Fruit fly (Drosophila melanogaster) whole organism, embryonic: ENCODE measurements around the gene armi.

Experiments used
- Atf-2 ChIP-seq: fragments of 200-800 bp; sonication (Bioruptor generic); optimal IDR thresholded peaks from 2 replicates; lab custom pipeline; 2016; ENCODE audit warnings: missing biosample characterization, missing genetic modification characterization
- CG11456 ChIP-seq: fragments of 200-800 bp; sonication (Bioruptor generic); IDR thresholded peaks from 3 replicates; pipeline ENCODE4 v1.3.6; 2022; ENCODE audit warnings: missing biosample characterization, missing genetic modification characterization
- CG12071 ChIP-seq: fragments of 200-800 bp; sonication (Bioruptor generic); optimal IDR thresholded peaks from 3 replicates; lab custom pipeline; 2018; ENCODE audit warnings: missing biosample characterization, mild to moderate bottlenecking, missing genetic modification characterization
- CG12104 ChIP-seq: fragments of 200-800 bp; sonication (Bioruptor generic); optimal IDR thresholded peaks from 3 replicates; lab custom pipeline; 2016; ENCODE audit warnings: missing biosample characterization, missing genetic modification characterization
- CG12659 ChIP-seq: fragments of 200-800 bp; sonication (Bioruptor generic); optimal IDR thresholded peaks from 3 replicates; lab custom pipeline; 2017; ENCODE audit warnings: mild to moderate bottlenecking, missing biosample characterization, missing genetic modification reagents, missing genetic modification characterization
- CG12942 ChIP-seq: fragments of 200-800 bp; sonication (Bioruptor generic); optimal IDR thresholded peaks from 3 replicates; lab custom pipeline; 2016; ENCODE audit warnings: missing biosample characterization, missing genetic modification characterization
- CG13894 ChIP-seq: fragments of 200-800 bp; sonication (Bioruptor generic); optimal IDR thresholded peaks from 3 replicates; lab custom pipeline; 2018; ENCODE audit warnings: missing biosample characterization, mild to moderate bottlenecking, missing genetic modification characterization, moderate library complexity
- CG18262 ChIP-seq: fragments of 200-800 bp; optimal IDR thresholded peaks from 3 replicates; lab custom pipeline; 2019; ENCODE audit warnings: missing biosample characterization, mild to moderate bottlenecking, missing genetic modification characterization, moderate library complexity
- CG4707 ChIP-seq: fragments of 200-800 bp; sonication (Bioruptor generic); optimal IDR thresholded peaks from 2 replicates; lab custom pipeline; 2018; ENCODE audit warnings: missing biosample characterization, mild to moderate bottlenecking, missing genetic modification characterization, moderate library complexity
- CG7271 ChIP-seq: fragments of 200-800 bp; sonication (Bioruptor generic); optimal IDR thresholded peaks from 2 replicates; lab custom pipeline; 2018; ENCODE audit warnings: missing biosample characterization, mild to moderate bottlenecking, missing genetic modification characterization, moderate library complexity
- CG7556 ChIP-seq: fragments of 200-800 bp; sonication (Bioruptor generic); optimal IDR thresholded peaks from 2 replicates; lab custom pipeline; 2017; ENCODE audit warnings: missing biosample characterization, mild to moderate bottlenecking, missing genetic modification characterization
- CG8290 ChIP-seq, 3 experiments: fragments of 200-800 bp; sonication (Bioruptor generic); optimal IDR thresholded peaks; 2 replicates each; lab custom pipeline; 2016 to 2019; ENCODE audit warnings: missing biosample characterization in 3 of 3, missing genetic modification characterization in 3 of 3, mild to moderate bottlenecking in 2 of 3, moderate library complexity in 1 of 3
- CG8765 ChIP-seq: fragments of 200-800 bp; sonication (Bioruptor generic); IDR thresholded peaks from 2 replicates; pipeline ENCODE4 v1.3.6; 2022; ENCODE audit warnings: missing biosample characterization, missing genetic modification characterization
- CkIIα-i1 ChIP-seq: fragments of 200-800 bp; sonication (Bioruptor generic); IDR thresholded peaks from 2 replicates; pipeline ENCODE4 v1.3.6; 2022; ENCODE audit warnings: missing biosample characterization, missing genetic modification characterization
- CoRest ChIP-seq: fragments of 200-800 bp; sonication (Bioruptor generic); optimal IDR thresholded peaks from 3 replicates; lab custom pipeline; 2018; ENCODE audit warnings: missing biosample characterization, mild to moderate bottlenecking, missing genetic modification characterization, moderate library complexity
- D19B ChIP-seq: fragments of 200-800 bp; sonication (Bioruptor generic); optimal IDR thresholded peaks from 2 replicates; lab custom pipeline; 2017; ENCODE audit warnings: missing biosample characterization, mild to moderate bottlenecking, missing genetic modification characterization
- Drgx ChIP-seq: fragments of 200-800 bp; sonication (Bioruptor generic); IDR thresholded peaks from 2 replicates; pipeline ENCODE4 v1.3.6; 2022; ENCODE audit warnings: missing biosample characterization, missing genetic modification characterization
- HLH4C ChIP-seq: fragments of 200-800 bp; sonication (Bioruptor generic); IDR thresholded peaks from 3 replicates; pipeline ENCODE4 v1.3.6; 2022; ENCODE audit warnings: missing biosample characterization, missing genetic modification characterization; ENCODE audit not compliant: partially characterized antibody
- Hey ChIP-seq: fragments of 200-800 bp; sonication (Bioruptor generic); optimal IDR thresholded peaks from 3 replicates; lab custom pipeline; 2018; ENCODE audit warnings: missing biosample characterization, mild to moderate bottlenecking, missing genetic modification characterization
- Hr39 ChIP-seq: fragments of >200 bp; optimal IDR thresholded peaks from 2 replicates; lab custom pipeline; 2017
- Med ChIP-seq: fragments of 200-800 bp; sonication (Bioruptor generic); peaks from one replicate; lab custom pipeline; 2016; ENCODE audit warnings: missing biosample characterization, missing genetic modification characterization, mild to moderate bottlenecking, inconsistent platforms, moderate library complexity
- NFAT ChIP-seq: fragments of 200-800 bp; sonication (Bioruptor generic); IDR thresholded peaks from 2 replicates; pipeline ENCODE4 v1.3.6; 2022; ENCODE audit warnings: missing biosample characterization, missing genetic modification characterization
- NfI ChIP-seq: fragments of 200-800 bp; sonication (Bioruptor generic); optimal IDR thresholded peaks from 3 replicates; lab custom pipeline; 2018; ENCODE audit warnings: missing biosample characterization, mild to moderate bottlenecking, missing genetic modification characterization, moderate library complexity
- Pdp1 ChIP-seq, 2 experiments: fragments of 200-800 bp; sonication (Bioruptor generic); optimal IDR thresholded peaks; 3 replicates each; lab custom pipeline; 2016; ENCODE audit warnings: missing biosample characterization in 2 of 2, missing genetic modification characterization in 2 of 2, mild to moderate bottlenecking in 1 of 2, moderate library complexity in 1 of 2
- Sin3A ChIP-seq: fragments of >200 bp; optimal IDR thresholded peaks from 2 replicates; lab custom pipeline; 2018
- Usf ChIP-seq: fragments of 200-800 bp; sonication (Bioruptor generic); optimal IDR thresholded peaks from 2 replicates; lab custom pipeline; 2017; ENCODE audit warnings: missing genotype, missing biosample characterization, missing genetic modification characterization
- ash1 ChIP-seq: fragments of 200-800 bp; sonication (Bioruptor generic); optimal IDR thresholded peaks from 2 replicates; lab custom pipeline; 2018; ENCODE audit warnings: missing biosample characterization, mild to moderate bottlenecking, missing genetic modification characterization
- az2 ChIP-seq: fragments of 200-800 bp; sonication (Bioruptor generic); optimal IDR thresholded peaks from 3 replicates; lab custom pipeline; 2016; ENCODE audit warnings: missing biosample characterization, missing genetic modification characterization
- cas ChIP-seq: fragments of 200-800 bp; sonication (Bioruptor generic); IDR thresholded peaks from 2 replicates; pipeline ENCODE4 v1.3.6; 2022; ENCODE audit warnings: missing biosample characterization, missing genetic modification characterization
- cg ChIP-seq: fragments of 200-800 bp; sonication (Bioruptor generic); optimal IDR thresholded peaks from 3 replicates; lab custom pipeline; 2019; ENCODE audit warnings: missing biosample characterization, mild to moderate bottlenecking, missing genetic modification characterization, moderate library complexity
- ci ChIP-seq: fragments of 200-800 bp; sonication (Bioruptor generic); IDR thresholded peaks from 3 replicates; pipeline ENCODE4 v1.3.6; 2022; ENCODE audit warnings: missing biosample characterization, missing genetic modification characterization
- dysf ChIP-seq: fragments of 200-800 bp; sonication (Bioruptor generic); IDR thresholded peaks from 3 replicates; pipeline ENCODE4 v1.3.6; 2022; ENCODE audit warnings: missing biosample characterization, missing genetic modification characterization
- eve ChIP-seq, 2 experiments: fragments of >200 bp; optimal IDR thresholded peaks; 2 replicates each; lab custom pipeline; 2017; ENCODE audit warnings: missing biosample characterization in 2 of 2, missing genetic modification characterization in 2 of 2
- gcm2 ChIP-seq: fragments of 200-800 bp; sonication (Bioruptor generic); optimal IDR thresholded peaks from 2 replicates; lab custom pipeline; 2016; ENCODE audit warnings: missing biosample characterization, missing genetic modification characterization
- grn ChIP-seq: fragments of 200-800 bp; sonication (Bioruptor generic); optimal IDR thresholded peaks from 3 replicates; lab custom pipeline; 2017; ENCODE audit warnings: missing biosample characterization, missing genetic modification characterization
- gt ChIP-seq: fragments of 200-800 bp; sonication (Bioruptor generic); IDR thresholded peaks from 2 replicates; pipeline ENCODE4 v1.3.6; 2022; ENCODE audit warnings: missing biosample characterization, missing genetic modification characterization
- kah ChIP-seq: fragments of 200-800 bp; sonication (Bioruptor generic); optimal IDR thresholded peaks from 2 replicates; lab custom pipeline; 2018; ENCODE audit warnings: missing biosample characterization, mild to moderate bottlenecking, missing genetic modification characterization
- lab ChIP-seq: fragments of 200-800 bp; sonication (Bioruptor generic); optimal IDR thresholded peaks from 3 replicates; lab custom pipeline; 2017; ENCODE audit warnings: missing biosample characterization, missing genetic modification characterization, mild to moderate bottlenecking, moderate library complexity, missing genetic modification reagents
- lmd ChIP-seq: fragments of 200-800 bp; sonication (Bioruptor generic); IDR thresholded peaks from 2 replicates; pipeline ENCODE4 v1.3.6; 2022; ENCODE audit warnings: missing biosample characterization, missing genetic modification characterization
- mam ChIP-seq: fragments of 200-800 bp; sonication (Bioruptor generic); optimal IDR thresholded peaks from 3 replicates; lab custom pipeline; 2016; ENCODE audit warnings: missing biosample characterization, missing genetic modification characterization
- mld ChIP-seq: fragments of 200-800 bp; sonication (Bioruptor generic); IDR thresholded peaks from 3 replicates; pipeline ENCODE4 v1.3.6; 2022; ENCODE audit warnings: missing biosample characterization, missing genetic modification characterization; ENCODE audit not compliant: partially characterized antibody
- phol ChIP-seq: fragments of 200-800 bp; sonication (Bioruptor generic); optimal IDR thresholded peaks from 3 replicates; lab custom pipeline; 2018; ENCODE audit warnings: missing biosample characterization, mild to moderate bottlenecking, missing genetic modification characterization, moderate library complexity
- sd ChIP-seq: fragments of 200-800 bp; sonication (Bioruptor generic); optimal IDR thresholded peaks from 3 replicates; lab custom pipeline; 2018; ENCODE audit warnings: missing biosample characterization, mild to moderate bottlenecking, missing genetic modification characterization, moderate library complexity
- trem ChIP-seq: fragments of 200-800 bp; optimal IDR thresholded peaks from 3 replicates; lab custom pipeline; 2019; ENCODE audit warnings: missing biosample characterization, mild to moderate bottlenecking, missing genetic modification characterization, moderate library complexity
- twi ChIP-seq: fragments of 200-800 bp; optimal IDR thresholded peaks from 2 replicates; lab custom pipeline; 2019; ENCODE audit warnings: missing biosample characterization, mild to moderate bottlenecking, missing genetic modification characterization, moderate library complexity
- unpg ChIP-seq: fragments of 200-800 bp; sonication (Bioruptor generic); optimal IDR thresholded peaks from 3 replicates; lab custom pipeline; 2018; ENCODE audit warnings: missing biosample characterization, mild to moderate bottlenecking, missing genetic modification characterization, moderate library complexity
- usp ChIP-seq: fragments of >200 bp; optimal IDR thresholded peaks from 2 replicates; lab custom pipeline; 2017; ENCODE audit warnings: missing biosample characterization, missing genetic modification characterization
- wek ChIP-seq: fragments of 200-800 bp; sonication (Bioruptor generic); optimal IDR thresholded peaks from 3 replicates; lab custom pipeline; 2018; ENCODE audit warnings: missing biosample characterization, mild to moderate bottlenecking, missing genetic modification characterization, moderate library complexity
- wor ChIP-seq: fragments of 200-800 bp; sonication (Bioruptor generic); IDR thresholded peaks from 2 replicates; pipeline ENCODE4 v1.3.6; 2022; ENCODE audit warnings: missing biosample characterization, missing genetic modification characterization
- z ChIP-seq: fragments of 200-800 bp; sonication (Bioruptor generic); IDR thresholded peaks from 3 replicates; pipeline ENCODE4 v1.3.6; 2022; ENCODE audit warnings: missing biosample characterization, missing genetic modification characterization

Gene armi

dm6 chr3L:3433955-3434354, 27.2 kb upstream of the armi start:
- TF ChIP-seq cg (GFP tag; lab: Kevin White, UChicago) (peak; percentile 30), CG12104 (GFP tag; lab: Kevin White, UChicago) (no peak), wek (GFP tag; lab: Kevin White, UChicago) (no peak), sd (tag; lab: Kevin White, UChicago) (peak; percentile 72), NFAT (no peak; the same call in 1 of the 2 replicates), az2 (GFP tag; lab: Kevin White, UChicago) (no peak), Med (peak; percentile 53), twi (tag; lab: Kevin White, UChicago) (no peak), CG12659 (GFP tag; lab: Kevin White, UChicago) (no peak)

- TF ChIP-seq CG7271 (no peak), kah (GFP tag; lab: Kevin White, UChicago) (no peak), gt (no peak), cas (GFP tag; lab: Robert Waterston, UW) (no peak), trem (tag; lab: Kevin White, UChicago) (peak; percentile 7), HLH4C (no peak), Usf (no peak), mld (no peak), lmd (GFP tag; lab: Robert Waterston, UW) (peak; percentile 14; the same call in 1 of the 2 replicates), Drgx (GFP tag; lab: Robert Waterston, UW) (peak; percentile 46; the same call in 1 of the 2 replicates), CG11456 (GFP tag; lab: Robert Waterston, UW) (no peak), ash1 (GFP tag; lab: Kevin White, UChicago) (no peak), CG12071 (GFP tag; lab: Kevin White, UChicago) (no peak), Sin3A (lab: Kevin White, UChicago) (no peak), wor (GFP tag; lab: Robert Waterston, UW) (no peak), Hey (tag; lab: Kevin White, UChicago) (no peak), gcm2 (GFP tag; lab: Kevin White, UChicago) (no peak), CkIIα-i1 (GFP tag; lab: Robert Waterston, UW) (no peak), CG18262 (peak; percentile 41), CG7556 (GFP tag; lab: Kevin White, UChicago) (peak; percentile 16), Atf-2 (GFP tag; lab: Kevin White, UChicago) (no peak), mam (no peak), lab (GFP tag; lab: Kevin White, UChicago) (peak; percentile 32), usp (GFP tag; lab: Kevin White, UChicago) (no peak), sd (tag; lab: Kevin White, UChicago) (no peak), D19B (GFP tag; lab: Kevin White, UChicago) (no peak), unpg (peak; percentile 51), CG4707 (GFP tag; lab: Kevin White, UChicago) (no peak), eve (GFP tag; optimal IDR thresholded peaks at IDR 0.05; lab: Kevin White, UChicago) (peak in 1 of 2 experiments; percentile 44), Hr39 (lab: Kevin White, UChicago) (no peak), CG13894 (no peak), dysf (peak; percentile 45; the same call in 2 of the 3 replicates), CG12659 (GFP tag; lab: Kevin White, UChicago) (peak; percentile 2), CG8765 (GFP tag; lab: Robert Waterston, UW) (0 out of 2 replicates have a peak, but pooled peaks have one; percentile 33), NfI (GFP tag; lab: Kevin White, UChicago) (no peak), ci (GFP tag; lab: Robert Waterston, UW) (peak; percentile 85), CG8290 (GFP tag; optimal IDR thresholded peaks at IDR 0.05; lab: Kevin White, UChicago) (no peak), CG8290 (tag; optimal IDR thresholded peaks at IDR 0.05; lab: Kevin White, UChicago) (no peak), phol (tag; lab: Kevin White, UChicago) (peak; percentile 40), grn (GFP tag; lab: Kevin White, UChicago) (no peak), z (GFP tag; lab: Robert Waterston, UW) (no peak), CG12942 (GFP tag; lab: Kevin White, UChicago) (no peak), CoRest (tag; lab: Kevin White, UChicago) (peak; percentile 39), Pdp1 (GFP tag; optimal IDR thresholded peaks at IDR 0.05; lab: Kevin White, UChicago) (no peak)
These were observed 26.2 kb upstream of the armi start for dm6 chr3L:3434882-3435281.
